Fruit fly (Drosophila melanogaster) whole organism, prepupa: ENCODE measurements around the gene CG9536.

ENCODE experiments used
- CG11294 ChIP-seq: fragments of 200-800 bp; sonication (Bioruptor generic); IDR thresholded peaks from 2 replicates; pipeline ENCODE4 v1.3.6; 2022; ENCODE audit warnings: missing biosample characterization, missing genetic modification characterization
- CG6276 ChIP-seq: fragments of 200-800 bp; sonication (Bioruptor generic); optimal IDR thresholded peaks from 2 replicates; lab custom pipeline; 2017; ENCODE audit warnings: missing biosample characterization, mild to moderate bottlenecking, missing genetic modification characterization
- CG8119 ChIP-seq: fragments of 200-800 bp; sonication (Bioruptor generic); IDR thresholded peaks from 3 replicates; pipeline ENCODE4 v1.3.6; 2022; ENCODE audit warnings: missing biosample characterization, missing genetic modification characterization
- dac ChIP-seq: fragments of 200-800 bp; sonication (Bioruptor generic); optimal IDR thresholded peaks from 2 replicates; lab custom pipeline; 2017; ENCODE audit warnings: missing biosample characterization, mild to moderate bottlenecking, missing genetic modification characterization
- topi ChIP-seq: fragments of 200-800 bp; sonication (Bioruptor generic); optimal IDR thresholded peaks from 3 replicates; lab custom pipeline; 2016; ENCODE audit warnings: missing biosample characterization, missing genetic modification characterization

DNA sequence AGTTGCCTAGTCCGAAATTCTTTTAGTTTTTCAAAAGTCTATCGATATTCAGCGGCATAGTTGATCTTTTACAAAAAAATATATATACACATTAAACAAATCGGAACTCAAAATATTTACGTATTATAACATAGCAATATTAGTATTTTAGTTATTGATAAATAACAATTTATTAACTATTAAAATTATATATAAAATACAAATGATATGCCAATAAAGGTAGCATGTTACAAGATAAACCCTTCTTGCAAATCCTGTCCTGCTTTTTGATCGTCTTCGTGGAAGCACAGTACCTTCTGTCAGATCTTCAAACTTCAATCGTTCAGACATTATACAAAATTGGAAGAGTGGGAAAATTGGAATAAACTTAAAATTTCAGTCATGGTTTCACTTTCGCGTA is 20.0 kb upstream of the CG9536 start, which contains the start of gene CG9550:
- TF ChIP-seq topi (no peak), CG8119 (GFP tag; lab: Robert Waterston, UW) (no peak), CG6276 (GFP tag; lab: Kevin White, UChicago) (no peak), dac (GFP tag; lab: Kevin White, UChicago) (no peak), CG11294 (GFP tag; lab: Robert Waterston, UW) (no peak)
